Fruit fly (Drosophila melanogaster) S2 (cell line): ENCODE measurements around the gene Ent3.

Source experiments
- CG8478 ChIP-seq: fragments of >200 bp; optimal IDR thresholded peaks from 2 replicates; lab custom pipeline; 2018
- CTCF ChIP-seq, 2 experiments: fragments of >200 bp; optimal IDR thresholded peaks; 2 replicates each; lab custom pipeline; 2018

DNA sequence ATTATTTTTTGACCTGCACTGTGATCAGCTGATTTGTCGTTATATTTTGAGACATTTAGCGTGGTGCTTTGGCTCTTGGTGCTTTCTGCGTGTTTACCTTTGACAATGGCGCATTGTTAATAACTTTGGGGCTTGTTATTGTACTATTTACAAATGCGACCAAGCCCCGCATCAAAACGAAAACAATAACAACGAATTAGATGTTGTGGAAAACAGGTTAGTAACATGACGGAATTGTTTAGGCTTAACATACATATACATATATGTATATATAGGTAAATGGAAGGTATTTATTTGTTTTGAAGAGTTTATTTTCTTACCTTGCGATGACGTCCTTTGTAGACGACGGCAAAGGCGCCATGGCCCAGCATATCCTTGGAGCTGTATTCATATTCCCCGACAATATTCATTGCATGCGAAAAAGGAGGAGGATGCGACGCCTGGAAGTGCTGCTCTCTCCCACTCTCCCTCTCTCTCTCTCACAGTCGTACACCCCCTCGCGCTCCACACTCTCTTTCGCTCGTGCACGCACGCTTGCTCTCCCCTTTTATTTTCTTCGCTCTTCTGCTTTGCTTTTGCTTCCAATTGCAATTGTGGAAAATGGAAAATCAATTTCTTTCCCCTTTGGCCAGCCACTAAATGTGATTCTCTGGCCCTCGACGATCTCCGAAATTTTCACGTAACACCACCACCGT lies 49.3 kb upstream of the Ent3 start:
- TF ChIP-seq CG8478 (lab: Kevin White, UChicago) (no peak), CTCF (optimal IDR thresholded peaks at IDR 0.05; lab: Kevin White, UChicago) (no peak)
